Fruit fly (Drosophila melanogaster) whole organism, wandering third instar larva: ENCODE results near the gene CG31528.

Experiments
- CG9705 ChIP-seq: fragments of 200-800 bp; sonication (Bioruptor generic); optimal IDR thresholded peaks from 2 replicates; lab custom pipeline; 2018; ENCODE audit warnings: missing biosample characterization, mild to moderate bottlenecking, missing genetic modification characterization
- CrebA ChIP-seq: fragments of 200-800 bp; sonication (Bioruptor generic); optimal IDR thresholded peaks from 2 replicates; lab custom pipeline; 2016; ENCODE audit warnings: missing biosample characterization, mild to moderate bottlenecking, missing genetic modification characterization, borderline replicate concordance
- Dfd ChIP-seq: fragments of >200 bp; optimal IDR thresholded peaks from 2 replicates; lab custom pipeline; 2017; ENCODE audit warnings: missing biosample characterization, missing genetic modification characterization
- GATAd ChIP-seq: sonication (Bioruptor generic); optimal IDR thresholded peaks from 2 replicates; lab custom pipeline; 2016; ENCODE audit warnings: missing biosample characterization, missing genetic modification characterization
- Hnf4 ChIP-seq: fragments of 200-800 bp; sonication (Bioruptor generic); optimal IDR thresholded peaks from 2 replicates; lab custom pipeline; 2016; ENCODE audit warnings: missing biosample characterization, mild to moderate bottlenecking, missing genetic modification characterization
- Hr78 ChIP-seq: fragments of >200 bp; optimal IDR thresholded peaks from 2 replicates; lab custom pipeline; 2017; ENCODE audit warnings: missing biosample characterization, missing genetic modification characterization
- Hr83 ChIP-seq: fragments of 200-300 bp; sonication (Bioruptor generic); optimal IDR thresholded peaks from 2 replicates; lab custom pipeline; 2016; ENCODE audit warnings: missing biosample characterization, mild to moderate bottlenecking, missing genetic modification characterization, moderate library complexity; ENCODE audit not compliant: poor library complexity, severe bottlenecking
- N ChIP-seq: fragments of >200 bp; optimal IDR thresholded peaks from 2 replicates; lab custom pipeline; 2018; ENCODE audit warnings: missing biosample characterization, missing external identifiers, missing genetic modification characterization
- OdsH ChIP-seq: fragments of 200-800 bp; sonication (Bioruptor generic); optimal IDR thresholded peaks from 2 replicates; lab custom pipeline; 2016; ENCODE audit warnings: missing biosample characterization, mild to moderate bottlenecking, missing genetic modification characterization
- brk ChIP-seq: fragments of 200-800 bp; sonication (Bioruptor generic); optimal IDR thresholded peaks from 2 replicates; lab custom pipeline; 2016; ENCODE audit warnings: missing biosample characterization, mild to moderate bottlenecking, missing genetic modification characterization
- dl ChIP-seq, 2 experiments: fragments of 175-275, 200-275 bp in 1 of 2; fragments of 200-275 bp in 1 of 2; sonication (Bioruptor generic); optimal IDR thresholded peaks; lab custom pipeline; 2018; ENCODE audit warnings: mild to moderate bottlenecking in 2 of 2, missing biosample characterization in 2 of 2, missing genetic modification characterization in 2 of 2, moderate library complexity in 2 of 2; ENCODE audit not compliant: partially characterized antibody in 2 of 2, insufficient read depth in 1 of 2
- dsf ChIP-seq: sonication (Bioruptor generic); optimal IDR thresholded peaks from 2 replicates; lab custom pipeline; 2016; ENCODE audit warnings: missing biosample characterization, missing genetic modification characterization, borderline replicate concordance
- ey ChIP-seq: fragments of 200-800 bp; sonication (Bioruptor generic); optimal IDR thresholded peaks from 2 replicates; lab custom pipeline; 2016; ENCODE audit warnings: missing biosample characterization, missing genetic modification characterization
- h ChIP-seq: fragments of 200-800 bp; sonication (Bioruptor generic); optimal IDR thresholded peaks from 3 replicates; lab custom pipeline; 2016; ENCODE audit warnings: missing biosample characterization, mild to moderate bottlenecking, missing genetic modification characterization
- lola ChIP-seq: fragments of >200 bp; optimal IDR thresholded peaks from 2 replicates; lab custom pipeline; 2017; ENCODE audit warnings: missing biosample characterization, missing genetic modification characterization
- woc ChIP-seq: sonication (Bioruptor generic); optimal IDR thresholded peaks from 2 replicates; lab custom pipeline; 2016; ENCODE audit warnings: missing biosample characterization, mild to moderate bottlenecking, missing genetic modification characterization

CG31528 gene

dm6 chr3R:4457625-4458024, 41.4 kb downstream of the CG31528 start:
- no peak for TF ChIP-seq N (GFP tag; lab: Kevin White, UChicago)
- TF ChIP-seq dsf (GFP tag; lab: Kevin White, UChicago), result no peak

- no peak for TF ChIP-seq lola (GFP tag; lab: Kevin White, UChicago)
These were observed 42.0 kb downstream of the CG31528 start for dm6 chr3R:4458272-4458671.

- no peak for TF ChIP-seq Hr83 (GFP tag; lab: Kevin White, UChicago)
- TF ChIP-seq GATAd (GFP tag; lab: Kevin White, UChicago), result no peak
These were observed 46.5 kb downstream of the CG31528 start, which contains the start of gene CG31522 for dm6 chr3R:4462783-4463182. Gene CG31522, minus strand, starts transcription at chr3R:4462883.

dm6 chr3R:4466894-4467293, 50.7 kb downstream of the CG31528 start:
- TF ChIP-seq lola (GFP tag; lab: Kevin White, UChicago) (no peak), dl (GFP tag; optimal IDR thresholded peaks at IDR 0.05; lab: Kevin White, UChicago; ENCODE audit: insufficient read depth in 1 of 2, partially characterized antibody in 2 of 2) (no peak), Hnf4 (no peak), GATAd (GFP tag; lab: Kevin White, UChicago) (no peak), CrebA (GFP tag; lab: Kevin White, UChicago) (no peak), Hr78 (no peak), CG9705 (GFP tag; lab: Kevin White, UChicago) (no peak), OdsH (GFP tag; lab: Kevin White, UChicago) (no peak), Dfd (GFP tag; lab: Kevin White, UChicago) (no peak), woc (GFP tag; lab: Kevin White, UChicago) (no peak), h (GFP tag; lab: Kevin White, UChicago) (no peak), ey (GFP tag; lab: Kevin White, UChicago) (no peak), brk (GFP tag; lab: Kevin White, UChicago) (no peak)
- TF ChIP-seq, all 38 proteins: peak for 0
